Worm (Caenorhabditis elegans) whole organism, L3 larva: Measurements from ENCODE around the gene T05H4.4.
A peak's percentile ranks its signal among the peaks of the same experiment; 100 is the strongest.

Source experiments
- R02D3.7 ChIP-seq: fragments of 150-350 bp; optimal IDR thresholded peaks from 2 replicates; lab custom pipeline; 2014; ENCODE audit warnings: missing biosample characterization, missing genetic modification characterization
- ZK546.5 ChIP-seq: sonication (generic microtip); optimal IDR thresholded peaks from 2 replicates; lab custom pipeline; 2017; ENCODE audit warnings: missing biosample characterization, missing genetic modification characterization
- ceh-82 ChIP-seq: fragments of 150-350 bp; optimal IDR thresholded peaks from 2 replicates; lab custom pipeline; 2014; ENCODE audit warnings: missing biosample characterization, missing genetic modification characterization
- elt-1 ChIP-seq: fragments of 150-350 bp; optimal IDR thresholded peaks from 2 replicates; lab custom pipeline; 2014; ENCODE audit warnings: missing biosample characterization, missing genetic modification characterization
- fkh-10 ChIP-seq: sonication (generic microtip); optimal IDR thresholded peaks from 2 replicates; lab custom pipeline; 2017; ENCODE audit warnings: missing biosample characterization, missing genetic modification reagents, missing genetic modification characterization
- fos-1 ChIP-seq: fragments of 150-350 bp; optimal IDR thresholded peaks from 2 replicates; lab custom pipeline; 2014; ENCODE audit warnings: missing biosample characterization, missing genetic modification characterization
- nhr-11 ChIP-seq: fragments of 150-350 bp; optimal IDR thresholded peaks from 2 replicates; lab custom pipeline; 2014; ENCODE audit warnings: missing biosample characterization, missing genetic modification characterization
- nhr-28 ChIP-seq: fragments of 150-350 bp; optimal IDR thresholded peaks from 2 replicates; lab custom pipeline; 2014; ENCODE audit warnings: missing biosample characterization, missing genetic modification characterization
- pqm-1 ChIP-seq: fragments of 150-350 bp; optimal IDR thresholded peaks from 2 replicates; lab custom pipeline; 2017; ENCODE audit warnings: missing biosample characterization, missing genetic modification characterization, inconsistent platforms
- snpc-4 ChIP-seq: fragments of 150-350 bp; optimal IDR thresholded peaks from 2 replicates; lab custom pipeline; 2014; ENCODE audit warnings: missing biosample characterization, missing genetic modification characterization
- unc-62 ChIP-seq: fragments of 150-350 bp; sonication (generic microtip); optimal IDR thresholded peaks from 4 replicates; lab custom pipeline; 2014; ENCODE audit warnings: missing biosample characterization, missing genetic modification reagents, missing genetic modification characterization
- ztf-11 ChIP-seq: fragments of 150-350 bp; optimal IDR thresholded peaks from 2 replicates; lab custom pipeline; 2014; ENCODE audit warnings: missing biosample characterization, missing genetic modification characterization

ce11 chrV:6411161-6411560 is 27.5 kb upstream of the T05H4.4 start:
- TF ChIP-seq pqm-1 (tag; lab: Kevin White, UChicago) (peak; percentile 93), ZK546.5 (no peak), nhr-28 (tag; lab: Kevin White, UChicago) (no peak), fkh-10 (GFP tag; lab: Kevin White, UChicago) (no peak), R02D3.7 (tag; lab: Kevin White, UChicago) (no peak), snpc-4 (no peak), unc-62 (GFP tag; lab: Kevin White, UChicago) (no peak), elt-1 (tag; lab: Kevin White, UChicago) (no peak), nhr-11 (tag; lab: Kevin White, UChicago) (no peak), ceh-82 (no peak), fos-1 (tag; lab: Kevin White, UChicago) (no peak), ztf-11 (tag; lab: Kevin White, UChicago) (no peak)
